Fruit fly (Drosophila melanogaster) whole organism, embryonic: ENCODE data around the gene Inx3.
A peak's percentile ranks its signal among the peaks of the same experiment; 100 is the strongest.

Source experiments
- CG11398 ChIP-seq: fragments of 200-800 bp; sonication (Bioruptor generic); optimal IDR thresholded peaks from 2 replicates; lab custom pipeline; 2016; ENCODE audit warnings: missing biosample characterization, missing genetic modification characterization
- CG11456 ChIP-seq: fragments of 200-800 bp; sonication (Bioruptor generic); IDR thresholded peaks from 3 replicates; pipeline ENCODE4 v1.3.6; 2022; ENCODE audit warnings: missing biosample characterization, missing genetic modification characterization
- CG11504 ChIP-seq: fragments of 200-800 bp; sonication (Bioruptor generic); optimal IDR thresholded peaks from 3 replicates; lab custom pipeline; 2019; ENCODE audit warnings: missing biosample characterization, mild to moderate bottlenecking, missing genetic modification characterization, moderate library complexity
- CG13624 ChIP-seq: fragments of 200-800 bp; sonication (Bioruptor generic); optimal IDR thresholded peaks from 2 replicates; lab custom pipeline; 2016; ENCODE audit warnings: missing biosample characterization, missing genetic modification characterization
- CG15514 ChIP-seq: fragments of 200-800 bp; sonication (Bioruptor generic); optimal IDR thresholded peaks from 3 replicates; lab custom pipeline; 2017; ENCODE audit warnings: missing biosample characterization, missing genetic modification characterization, mild to moderate bottlenecking, moderate library complexity, missing genetic modification reagents
- CG1603 ChIP-seq: fragments of 200-800 bp; sonication (Bioruptor generic); optimal IDR thresholded peaks from 2 replicates; lab custom pipeline; 2019; ENCODE audit warnings: missing biosample characterization, mild to moderate bottlenecking, missing genetic modification characterization, moderate library complexity
- CG17328 ChIP-seq: fragments of 200-800 bp; sonication (Bioruptor generic); IDR thresholded peaks from 2 replicates; pipeline ENCODE4 v1.3.6; 2022; ENCODE audit warnings: missing biosample characterization, missing genetic modification characterization
- CG1832 ChIP-seq: fragments of 200-800 bp; sonication (Bioruptor generic); optimal IDR thresholded peaks from 2 replicates; lab custom pipeline; 2017; ENCODE audit warnings: missing biosample characterization, mild to moderate bottlenecking, missing genetic modification characterization, inconsistent platforms
- CG18476 ChIP-seq: fragments of 200-800 bp; sonication (Bioruptor generic); optimal IDR thresholded peaks from 2 replicates; lab custom pipeline; 2016; ENCODE audit warnings: missing biosample characterization, mild to moderate bottlenecking, missing genetic modification characterization
- CG2678 ChIP-seq: fragments of 200-800 bp; sonication (Bioruptor generic); optimal IDR thresholded peaks from 3 replicates; lab custom pipeline; 2019; ENCODE audit warnings: missing biosample characterization, mild to moderate bottlenecking, missing genetic modification characterization, moderate library complexity
- CG30403 ChIP-seq: fragments of 200-800 bp; sonication (Bioruptor generic); optimal IDR thresholded peaks from 3 replicates; lab custom pipeline; 2016; ENCODE audit warnings: missing biosample characterization, missing genetic modification characterization
- CG32772 ChIP-seq: fragments of 200-800 bp; sonication (Bioruptor generic); IDR thresholded peaks from 2 replicates; pipeline ENCODE4 v1.3.6; 2022; ENCODE audit warnings: missing biosample characterization, missing genetic modification characterization
- CG3847 ChIP-seq: fragments of 200-800 bp; sonication (Bioruptor generic); IDR thresholded peaks from 2 replicates; pipeline ENCODE4 v1.3.6; 2022; ENCODE audit warnings: missing biosample characterization, missing genetic modification characterization
- CG42726 ChIP-seq: fragments of 200-800 bp; sonication (Bioruptor generic); IDR thresholded peaks from 2 replicates; pipeline ENCODE4 v1.3.6; 2022; ENCODE audit warnings: missing biosample characterization, missing genetic modification characterization; ENCODE audit not compliant: partially characterized antibody
- CG4424 ChIP-seq: fragments of 200-800 bp; sonication (Bioruptor generic); optimal IDR thresholded peaks from 3 replicates; lab custom pipeline; 2016; ENCODE audit warnings: missing biosample characterization, missing genetic modification characterization
- CG4854 ChIP-seq: fragments of 200-800 bp; sonication (Bioruptor generic); optimal IDR thresholded peaks from 2 replicates; lab custom pipeline; 2016; ENCODE audit warnings: missing biosample characterization, missing genetic modification characterization, inconsistent platforms
- CHES-1-like ChIP-seq: fragments of 200-800 bp; sonication (Bioruptor generic); optimal IDR thresholded peaks from 2 replicates; lab custom pipeline; 2016; ENCODE audit warnings: missing biosample characterization, missing genetic modification characterization
- Chrac-16 ChIP-seq: fragments of 200-800 bp; sonication (Bioruptor generic); optimal IDR thresholded peaks from 3 replicates; lab custom pipeline; 2016; ENCODE audit warnings: missing biosample characterization, missing genetic modification characterization
- D19B ChIP-seq: fragments of 200-800 bp; sonication (Bioruptor generic); optimal IDR thresholded peaks from 2 replicates; lab custom pipeline; 2017; ENCODE audit warnings: missing biosample characterization, mild to moderate bottlenecking, missing genetic modification characterization
- Fer2 ChIP-seq: fragments of 200-800 bp; sonication (Bioruptor generic); optimal IDR thresholded peaks from 2 replicates; lab custom pipeline; 2018; ENCODE audit warnings: missing biosample characterization, mild to moderate bottlenecking, missing genetic modification characterization, moderate library complexity
- Gug ChIP-seq: fragments of 200-800 bp; sonication (Bioruptor generic); IDR thresholded peaks from 4 replicates; pipeline ENCODE4 v1.3.6; 2022; ENCODE audit warnings: missing biosample characterization, missing genetic modification characterization
- HLH4C ChIP-seq: fragments of 200-800 bp; sonication (Bioruptor generic); IDR thresholded peaks from 3 replicates; pipeline ENCODE4 v1.3.6; 2022; ENCODE audit warnings: missing biosample characterization, missing genetic modification characterization; ENCODE audit not compliant: partially characterized antibody
- HmgZ ChIP-seq: fragments of 200-800 bp; sonication (Bioruptor generic); optimal IDR thresholded peaks from 2 replicates; lab custom pipeline; 2018; ENCODE audit warnings: missing biosample characterization, mild to moderate bottlenecking, missing genetic modification characterization
- Med ChIP-seq: fragments of 200-800 bp; sonication (Bioruptor generic); peaks from one replicate; lab custom pipeline; 2016; ENCODE audit warnings: missing biosample characterization, missing genetic modification characterization, mild to moderate bottlenecking, inconsistent platforms, moderate library complexity
- Opbp ChIP-seq: fragments of 200-800 bp; sonication (Bioruptor generic); IDR thresholded peaks from 3 replicates; pipeline ENCODE4 v1.3.6; 2022; ENCODE audit warnings: missing biosample characterization, missing genetic modification characterization; ENCODE audit not compliant: partially characterized antibody
- Poxn ChIP-seq: fragments of 200-800 bp; sonication (Bioruptor generic); IDR thresholded peaks from 2 replicates; pipeline ENCODE4 v1.3.6; 2022; ENCODE audit warnings: missing biosample characterization, missing genetic modification characterization
- Ravus ChIP-seq: fragments of 200-800 bp; sonication (Bioruptor generic); IDR thresholded peaks from 2 replicates; pipeline ENCODE4 v1.3.6; 2022; ENCODE audit warnings: missing biosample characterization, missing genetic modification characterization
- Tbp ChIP-seq: fragments of >200 bp; optimal IDR thresholded peaks from 2 replicates; lab custom pipeline; 2018; ENCODE audit warnings: missing biosample characterization, missing genetic modification characterization
- Xbp1 ChIP-seq: fragments of 200-800 bp; sonication (Bioruptor generic); optimal IDR thresholded peaks from 3 replicates; lab custom pipeline; 2016; ENCODE audit warnings: missing biosample characterization, mild to moderate bottlenecking, missing genetic modification characterization
- abd-A ChIP-seq: fragments of 200-800 bp; sonication (Bioruptor generic); optimal IDR thresholded peaks from 3 replicates; lab custom pipeline; 2019; ENCODE audit warnings: missing biosample characterization, mild to moderate bottlenecking, missing genetic modification characterization, moderate library complexity
- cad ChIP-seq: fragments of >200 bp; optimal IDR thresholded peaks from 2 replicates; lab custom pipeline; 2017; ENCODE audit warnings: missing biosample characterization, missing genetic modification characterization
- dmrt11E ChIP-seq: fragments of 200-800 bp; sonication (Bioruptor generic); optimal IDR thresholded peaks from 3 replicates; lab custom pipeline; 2018; ENCODE audit warnings: missing biosample characterization, mild to moderate bottlenecking, missing genetic modification characterization, moderate library complexity
- dmrt99B ChIP-seq: fragments of 200-800 bp; sonication (Bioruptor generic); optimal IDR thresholded peaks from 2 replicates; lab custom pipeline; 2018; ENCODE audit warnings: missing biosample characterization, mild to moderate bottlenecking, missing genetic modification characterization, moderate library complexity
- gfzf ChIP-seq: fragments of 200-800 bp; sonication (Bioruptor generic); optimal IDR thresholded peaks from 2 replicates; lab custom pipeline; 2016; ENCODE audit warnings: missing biosample characterization, mild to moderate bottlenecking, missing genetic modification characterization, moderate library complexity
- hkb ChIP-seq, 2 experiments: fragments of 200-800 bp in 1 of 2; fragments of >200 bp in 1 of 2; sonication (Bioruptor generic) in 1 of 2; IDR thresholded peaks in 1 of 2; optimal IDR thresholded peaks in 1 of 2; 2 replicates each; pipeline versions ENCODE4 v1.3.6 to Lab custom; 2017 to 2022; ENCODE audit warnings: missing biosample characterization in 1 of 2, missing genetic modification characterization in 1 of 2
- ind ChIP-seq: fragments of 200-800 bp; sonication (Bioruptor generic); optimal IDR thresholded peaks from 3 replicates; lab custom pipeline; 2016; ENCODE audit warnings: missing biosample characterization, missing genetic modification characterization
- klu ChIP-seq: fragments of 200-800 bp; sonication (Bioruptor generic); IDR thresholded peaks from 2 replicates; pipeline ENCODE4 v1.3.6; 2022; ENCODE audit warnings: missing biosample characterization, missing genetic modification characterization
- nerfin-1 ChIP-seq: fragments of 200-800 bp; sonication (Bioruptor generic); optimal IDR thresholded peaks from 3 replicates; lab custom pipeline; 2019; ENCODE audit warnings: missing biosample characterization, mild to moderate bottlenecking, missing genetic modification characterization, moderate library complexity
- peb ChIP-seq: fragments of 200-800 bp; sonication (Bioruptor generic); IDR thresholded peaks from 2 replicates; pipeline ENCODE4 v1.3.6; 2022; ENCODE audit warnings: missing biosample characterization, missing genetic modification characterization
- repo ChIP-seq: fragments of 200-800 bp; sonication (Bioruptor generic); optimal IDR thresholded peaks from 2 replicates; lab custom pipeline; 2016; ENCODE audit warnings: missing biosample characterization, missing genetic modification characterization
- schlank ChIP-seq: fragments of 200-800 bp; sonication (Bioruptor generic); optimal IDR thresholded peaks from 2 replicates; lab custom pipeline; 2018; ENCODE audit warnings: missing biosample characterization, mild to moderate bottlenecking, missing genetic modification characterization
- sens ChIP-seq: fragments of 200-800 bp; sonication (Bioruptor generic); peaks from one replicate; lab custom pipeline; 2016; ENCODE audit warnings: missing biosample characterization, missing genetic modification characterization
- sens-2 ChIP-seq: fragments of 200-800 bp; sonication (Bioruptor generic); IDR thresholded peaks from 2 replicates; pipeline ENCODE4 v1.3.6; 2022; ENCODE audit warnings: missing biosample characterization, missing genetic modification characterization
- tll ChIP-seq, 2 experiments: fragments of 200-800 bp in 1 of 2; fragments of >200 bp in 1 of 2; sonication (Bioruptor generic) in 1 of 2; optimal IDR thresholded peaks; 2 replicates each; lab custom pipeline; 2017 to 2019; ENCODE audit warnings: missing biosample characterization in 2 of 2, missing genetic modification characterization in 2 of 2, mild to moderate bottlenecking in 1 of 2, moderate library complexity in 1 of 2
- unpg ChIP-seq: fragments of 200-800 bp; sonication (Bioruptor generic); optimal IDR thresholded peaks from 3 replicates; lab custom pipeline; 2018; ENCODE audit warnings: missing biosample characterization, mild to moderate bottlenecking, missing genetic modification characterization, moderate library complexity
- usp ChIP-seq: fragments of >200 bp; optimal IDR thresholded peaks from 2 replicates; lab custom pipeline; 2017; ENCODE audit warnings: missing biosample characterization, missing genetic modification characterization
- vvl ChIP-seq: fragments of 200-800 bp; sonication (Bioruptor generic); IDR thresholded peaks from 2 replicates; pipeline ENCODE4 v1.3.6; 2022; ENCODE audit warnings: missing biosample characterization, missing genetic modification characterization
- zen2 ChIP-seq: fragments of 200-800 bp; sonication (Bioruptor generic); IDR thresholded peaks from 3 replicates; pipeline ENCODE4 v1.3.6; 2022; ENCODE audit warnings: missing biosample characterization, missing genetic modification characterization; ENCODE audit not compliant: partially characterized antibody

The Inx3 gene

DNA sequence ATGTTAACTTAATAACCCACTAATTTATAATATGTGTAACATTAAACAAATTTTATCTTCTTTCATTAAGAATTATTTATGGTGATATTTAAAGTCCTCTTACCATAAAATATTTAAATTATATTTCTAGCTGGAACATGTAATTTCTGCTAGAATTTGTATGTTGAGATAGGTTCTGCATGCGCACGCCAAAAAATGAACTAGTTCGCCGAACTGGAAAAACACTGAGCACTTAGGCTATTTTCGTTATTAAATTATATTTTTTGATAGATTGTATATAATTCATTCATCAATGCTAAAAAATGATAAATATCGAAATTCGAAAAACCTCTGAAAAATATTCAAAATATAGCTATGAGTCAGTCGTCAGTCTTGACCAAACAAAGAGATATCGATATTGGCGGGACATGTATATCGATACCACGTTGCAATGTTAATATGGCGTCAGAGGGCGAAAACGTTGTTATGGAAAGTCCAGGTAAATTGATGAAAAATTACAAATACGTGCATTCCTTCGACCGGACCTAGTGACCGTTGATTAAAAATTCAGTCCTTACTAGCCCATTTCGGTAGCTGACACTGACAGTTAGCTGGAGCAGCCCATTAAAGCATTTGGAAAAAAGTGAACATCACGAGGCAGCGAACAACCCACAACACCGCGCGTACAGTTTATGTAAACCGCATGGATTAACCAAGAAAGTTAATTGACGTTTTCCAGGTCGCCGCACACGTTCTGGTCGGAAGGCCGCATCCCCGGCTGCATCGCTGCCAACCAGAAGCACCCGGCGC is 47.4 kb downstream of the Inx3 start, which contains the start of gene Prp39 (continued):
- TF ChIP-seq Tbp = no peak
- TF ChIP-seq zen2 (GFP tag; lab: Robert Waterston, UW) = peak; percentile 73
- no peak for TF ChIP-seq tll (GFP tag; optimal IDR thresholded peaks at IDR 0.05; lab: Kevin White, UChicago)
- no peak for TF ChIP-seq Ravus (GFP tag; lab: Robert Waterston, UW)
- TF ChIP-seq cad (GFP tag; lab: Kevin White, UChicago) = no peak
- peak; percentile 65; the same call in 2 of the 3 replicates for TF ChIP-seq Opbp (GFP tag; lab: Robert Waterston, UW)
- peak; percentile 71 for TF ChIP-seq CG1603 (tag; lab: Kevin White, UChicago)
- peak; percentile 10 for TF ChIP-seq dmrt11E (tag; lab: Kevin White, UChicago)
- peak; percentile 39; the same call in 2 of the 4 replicates for TF ChIP-seq Gug
- TF ChIP-seq CG42726 (GFP tag; lab: Robert Waterston, UW) = no peak; the same call in 1 of the 2 replicates
- TF ChIP-seq D19B (GFP tag; lab: Kevin White, UChicago) = no peak
- peak; percentile 13; the same call in 1 of the 2 replicates for TF ChIP-seq klu
- TF ChIP-seq CG2678 = no peak
- TF ChIP-seq HmgZ (tag; lab: Kevin White, UChicago) = peak; percentile 24
- no peak for TF ChIP-seq repo (GFP tag; lab: Kevin White, UChicago)
- no peak for TF ChIP-seq nerfin-1 (tag; lab: Kevin White, UChicago)
- TF ChIP-seq gfzf (GFP tag; lab: Kevin White, UChicago) = no peak
- peak; percentile 41 for TF ChIP-seq Xbp1 (GFP tag; lab: Kevin White, UChicago)
- no peak for TF ChIP-seq CG13624 (GFP tag; lab: Kevin White, UChicago)
- TF ChIP-seq CG4854 = no peak
- no peak for TF ChIP-seq unpg
- no peak for TF ChIP-seq dmrt99B (tag; lab: Kevin White, UChicago)
- peak; percentile 44 for TF ChIP-seq CG32772 (GFP tag; lab: Robert Waterston, UW)
- TF ChIP-seq Fer2 (tag; lab: Kevin White, UChicago) = no peak
- TF ChIP-seq usp (GFP tag; lab: Kevin White, UChicago) = no peak
- TF ChIP-seq CHES-1-like (GFP tag; lab: Kevin White, UChicago) = no peak
- peak; percentile 74 for TF ChIP-seq HLH4C (GFP tag; lab: Robert Waterston, UW)
- peak; percentile 84 for TF ChIP-seq Med
- TF ChIP-seq CG11398 (GFP tag; lab: Kevin White, UChicago) = no peak
- 0 out of 3 replicates have a peak, but pooled peaks have one; percentile 47 for TF ChIP-seq CG11456 (GFP tag; lab: Robert Waterston, UW)
- TF ChIP-seq CG3847 = peak; percentile 28; the same call in 1 of the 2 replicates
- peak; percentile 64 for TF ChIP-seq sens (GFP tag; lab: Kevin White, UChicago)
- TF ChIP-seq CG4424 (GFP tag; lab: Kevin White, UChicago) = peak; percentile 40
- peak; percentile 77 for TF ChIP-seq vvl (GFP tag; lab: Robert Waterston, UW)
- TF ChIP-seq peb = no peak
- TF ChIP-seq CG17328 = peak; percentile 38; the same call in 1 of the 2 replicates
- no peak for TF ChIP-seq schlank (tag; lab: Kevin White, UChicago)
- no peak for TF ChIP-seq hkb (optimal IDR thresholded peaks at IDR 0.05; lab: Kevin White, UChicago)
- TF ChIP-seq hkb (GFP tag; IDR thresholded peaks at IDR 0.05; lab: Robert Waterston, UW) = peak; percentile 42; the same call in 1 of the 2 replicates
- no peak for TF ChIP-seq CG1832 (GFP tag; lab: Kevin White, UChicago)
- TF ChIP-seq ind = peak; percentile 29
- TF ChIP-seq CG11504 (tag; lab: Kevin White, UChicago) = no peak
- TF ChIP-seq CG15514 (GFP tag; lab: Kevin White, UChicago) = peak; percentile 98
- no peak for TF ChIP-seq abd-A (tag; lab: Kevin White, UChicago)
- TF ChIP-seq Chrac-16 (GFP tag; lab: Kevin White, UChicago) = peak; percentile 23
- no peak for TF ChIP-seq Poxn
- TF ChIP-seq CG30403 = peak; percentile 23
- TF ChIP-seq sens-2 = no peak
- no peak for TF ChIP-seq CG18476 (GFP tag; lab: Kevin White, UChicago)
